Worm (Caenorhabditis elegans): ENCODE results near the gene ZK1307.4.

The ZK1307.4 gene

DNA sequence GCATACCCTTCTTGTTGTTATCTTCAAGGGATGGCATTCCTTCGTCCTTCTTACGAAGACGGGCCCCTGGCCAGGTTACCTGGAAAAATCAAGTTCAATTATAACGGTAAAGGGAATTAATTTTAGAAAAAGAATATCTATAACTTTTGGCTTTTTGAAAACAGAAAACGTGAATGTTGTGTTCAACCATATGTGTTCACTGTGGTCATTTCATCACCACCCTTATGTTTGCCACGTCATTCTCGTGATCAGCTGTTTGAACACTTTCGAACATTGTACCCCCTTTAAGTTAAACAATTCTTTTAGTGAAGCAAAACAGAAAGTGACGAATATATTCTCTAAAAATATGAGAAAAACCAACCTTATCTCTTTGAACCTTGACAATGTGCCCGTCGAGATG lies 32.8 kb downstream of the ZK1307.4 start:
- TF ChIP-seq ztf-23 (GFP tag; IDR thresholded peaks at IDR 0.05) (no peak), klf-2 (GFP tag; conservative IDR thresholded peaks at IDR 0.05) (no peak), flt-1 (GFP tag; IDR thresholded peaks at IDR 0.05) (no peak), ref-1 (GFP tag; conservative IDR thresholded peaks at IDR 0.05) (no peak), cog-1 (tag; optimal IDR thresholded peaks at IDR 0.05) (no peak), med-1 (GFP tag; optimal IDR thresholded peaks at IDR 0.05; ENCODE audit: insufficient read depth) (no peak), T22C8.4 (GFP tag; IDR thresholded peaks at IDR 0.05) (no peak)

DNA sequence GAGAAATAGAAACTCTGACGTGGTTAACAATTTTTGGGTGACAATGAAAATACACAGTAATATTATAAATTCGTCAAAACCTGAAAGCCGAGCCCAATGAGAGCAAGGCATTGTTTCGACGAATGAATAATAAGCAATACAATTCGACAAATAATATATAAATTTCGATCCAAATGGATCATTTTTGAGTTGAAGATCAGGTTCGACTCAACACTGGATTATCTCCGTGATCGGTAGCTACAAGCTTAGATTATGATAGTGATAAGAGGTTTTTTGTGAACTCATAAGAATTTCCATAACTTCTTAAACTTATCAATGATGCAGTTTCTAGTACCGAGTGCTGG lies 33.7 kb downstream of the ZK1307.4 start:
- no peak for TF ChIP-seq flt-1 (GFP tag; IDR thresholded peaks at IDR 0.05)
- TF ChIP-seq tab-1 (GFP tag; IDR thresholded peaks at IDR 0.05): no peak
- TF ChIP-seq ztf-29 (GFP tag; IDR thresholded peaks at IDR 0.05): no peak
- TF ChIP-seq ztf-23 (GFP tag; IDR thresholded peaks at IDR 0.05): no peak
- no peak for TF ChIP-seq T22C8.4 (GFP tag; IDR thresholded peaks at IDR 0.05)
- TF ChIP-seq med-1 (GFP tag; optimal IDR thresholded peaks at IDR 0.05; ENCODE audit: insufficient read depth): no peak
- TF ChIP-seq klf-2 (GFP tag; conservative IDR thresholded peaks at IDR 0.05): no peak
- TF ChIP-seq ref-1 (GFP tag; conservative IDR thresholded peaks at IDR 0.05): no peak
- TF ChIP-seq cog-1 (tag; optimal IDR thresholded peaks at IDR 0.05): no peak

DNA sequence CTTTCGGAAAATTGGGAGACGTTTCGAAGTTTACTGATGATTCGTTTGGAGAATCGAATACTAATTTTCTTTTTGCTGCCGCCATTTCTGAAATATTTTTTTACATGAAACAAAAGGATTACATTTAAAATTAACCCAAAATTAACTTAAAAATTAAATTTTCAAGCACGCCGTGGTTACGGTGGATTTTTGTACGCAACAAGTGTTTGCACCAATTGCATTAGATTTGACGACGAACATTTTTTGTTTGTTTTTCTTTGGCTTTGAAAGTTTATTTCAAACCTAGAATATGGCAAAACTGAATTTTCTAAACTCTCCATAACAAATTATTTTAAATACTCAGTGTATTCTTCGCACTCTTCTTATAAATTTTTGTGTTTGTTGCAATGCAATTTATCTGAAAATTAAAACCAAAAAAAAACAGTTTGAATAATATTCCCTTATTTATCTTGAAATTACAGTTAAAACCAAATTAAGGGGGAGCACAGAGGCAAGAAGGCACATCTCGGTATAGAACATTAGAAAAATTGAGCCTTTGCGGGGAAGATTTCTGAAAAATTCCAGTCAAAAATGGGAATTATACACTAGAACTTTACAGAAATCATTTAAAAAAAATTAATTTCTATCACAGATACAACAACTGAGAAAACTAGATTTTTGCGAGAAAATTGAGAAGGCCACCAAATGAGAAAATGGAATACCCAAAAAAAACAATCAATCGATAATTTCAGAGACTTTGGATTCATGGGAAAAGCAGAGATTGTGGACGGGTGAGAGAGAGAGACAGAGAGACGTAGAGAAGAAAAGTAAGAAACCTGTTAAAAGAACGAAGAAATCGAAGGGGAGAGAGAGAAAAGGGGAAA lies 34.3 kb downstream of the ZK1307.4 start, which contains the start of gene hal-3:
Gene hal-3, minus strand, starts transcription at position 87 of the 863 bp plus-strand sequence.
- no peak for TF ChIP-seq ref-1 (GFP tag; conservative IDR thresholded peaks at IDR 0.05)
- no peak for TF ChIP-seq tab-1 (GFP tag; IDR thresholded peaks at IDR 0.05)
- no peak for TF ChIP-seq ztf-23 (GFP tag; IDR thresholded peaks at IDR 0.05)
- TF ChIP-seq med-1 (GFP tag; optimal IDR thresholded peaks at IDR 0.05; ENCODE audit: insufficient read depth): no peak
- TF ChIP-seq T22C8.4 (GFP tag; IDR thresholded peaks at IDR 0.05): 0 out of 2 replicates have a peak, but pooled peaks have one; percentile 37
- TF ChIP-seq cog-1 (tag; optimal IDR thresholded peaks at IDR 0.05): no peak
- TF ChIP-seq klf-2 (GFP tag; conservative IDR thresholded peaks at IDR 0.05): no peak
- TF ChIP-seq ztf-29 (GFP tag; IDR thresholded peaks at IDR 0.05): no peak

DNA sequence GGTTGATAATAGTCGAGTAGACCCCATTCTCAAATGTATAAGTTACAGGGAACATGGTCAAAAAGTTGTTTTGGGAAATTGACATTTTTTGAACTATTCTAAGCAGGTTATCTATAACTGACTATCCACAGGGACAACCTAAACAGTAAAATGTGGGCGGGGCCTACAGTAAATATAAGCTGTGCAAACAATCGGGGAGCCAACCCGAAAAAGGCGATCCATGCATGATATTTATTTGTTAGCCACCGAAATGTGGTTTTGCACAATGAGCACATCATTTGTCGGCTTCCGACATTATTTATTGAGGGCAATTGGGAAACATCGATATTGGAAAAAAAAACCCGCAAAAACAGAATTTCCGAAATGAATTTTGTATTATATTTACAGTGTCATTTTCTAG lies 36.9 kb downstream of the ZK1307.4 start, which contains the start of gene hlh-6:
Gene hlh-6, minus strand, starts transcription at position 101 of the 400 bp plus-strand sequence.
- TF ChIP-seq T22C8.4 (GFP tag; IDR thresholded peaks at IDR 0.05): no peak
- no peak for TF ChIP-seq tab-1 (GFP tag; IDR thresholded peaks at IDR 0.05)
- no peak for TF ChIP-seq flt-1 (GFP tag; IDR thresholded peaks at IDR 0.05)
- no peak for TF ChIP-seq ztf-29 (GFP tag; IDR thresholded peaks at IDR 0.05)
- TF ChIP-seq med-1 (GFP tag; optimal IDR thresholded peaks at IDR 0.05; ENCODE audit: insufficient read depth): no peak
- TF ChIP-seq klf-2 (GFP tag; conservative IDR thresholded peaks at IDR 0.05): no peak

DNA sequence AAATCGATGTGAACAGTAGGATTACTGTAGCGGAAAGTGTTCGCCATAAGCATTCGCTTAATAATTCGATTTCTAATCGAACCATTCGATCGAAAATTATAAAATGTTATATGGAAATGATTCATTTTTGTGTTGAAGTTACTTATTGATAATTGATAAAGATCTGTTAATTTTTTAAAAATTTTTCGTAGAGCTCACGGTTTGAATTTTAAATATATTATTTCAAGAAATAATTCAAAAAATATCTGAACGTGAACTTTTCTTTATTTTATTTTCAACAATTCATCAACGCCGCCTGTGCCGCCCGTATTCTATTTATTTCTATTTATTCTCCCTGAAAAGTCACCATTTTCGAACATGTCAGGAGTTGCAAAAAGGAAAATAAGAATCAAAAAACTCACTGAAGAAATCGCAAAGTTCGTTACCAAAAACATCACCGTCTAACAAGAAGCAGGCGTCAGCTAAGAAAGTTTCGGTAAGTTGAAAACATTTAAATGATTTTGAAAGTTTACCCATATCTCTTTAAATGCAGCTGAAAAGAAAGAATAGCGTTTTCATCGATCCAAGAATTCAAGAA lies 40.2 kb downstream of the ZK1307.4 start, which contains the start of the genes T15H9.5 and T15H9.4:
Gene T15H9.5, minus strand, starts transcription at position 101 of the 577 bp plus-strand sequence.
Gene T15H9.4, plus strand, starts transcription at position 527 of the 577 bp plus-strand sequence.
- TF ChIP-seq cog-1 (tag; optimal IDR thresholded peaks at IDR 0.05) (no peak), klf-2 (GFP tag; conservative IDR thresholded peaks at IDR 0.05) (no peak), flt-1 (GFP tag; IDR thresholded peaks at IDR 0.05) (no peak), ref-1 (GFP tag; conservative IDR thresholded peaks at IDR 0.05) (no peak), ztf-23 (GFP tag; IDR thresholded peaks at IDR 0.05) (no peak), T22C8.4 (GFP tag; IDR thresholded peaks at IDR 0.05) (no peak), med-1 (GFP tag; optimal IDR thresholded peaks at IDR 0.05; ENCODE audit: insufficient read depth) (no peak), tab-1 (GFP tag; IDR thresholded peaks at IDR 0.05) (no peak), ztf-29 (GFP tag; IDR thresholded peaks at IDR 0.05) (no peak)

DNA sequence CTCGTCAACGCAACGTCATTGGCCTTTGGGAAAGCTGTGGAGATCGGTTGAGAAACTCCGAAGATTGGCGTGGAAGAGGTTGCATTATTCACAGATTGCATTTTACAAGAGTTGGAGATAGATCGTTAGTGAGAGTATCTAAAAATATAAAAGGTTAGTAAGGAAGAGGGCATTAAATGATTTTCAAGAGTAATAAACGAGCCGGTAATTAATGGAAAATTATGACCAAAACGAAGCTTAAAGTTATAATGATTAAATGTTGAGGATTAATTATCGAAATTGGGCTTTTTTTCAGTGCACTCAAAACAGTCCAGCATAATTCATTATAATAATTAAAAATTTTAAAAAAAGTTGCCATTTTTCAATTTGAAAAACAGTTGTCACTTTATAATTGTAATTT lies 42.3 kb downstream of the ZK1307.4 start, which contains the start of gene pap-2:
Gene pap-2, minus strand, starts transcription at position 101 of the 400 bp plus-strand sequence.
- no peak for TF ChIP-seq T22C8.4 (GFP tag; IDR thresholded peaks at IDR 0.05)
- TF ChIP-seq flt-1 (GFP tag; IDR thresholded peaks at IDR 0.05): no peak
- TF ChIP-seq ztf-23 (GFP tag; IDR thresholded peaks at IDR 0.05): no peak
- TF ChIP-seq ref-1 (GFP tag; conservative IDR thresholded peaks at IDR 0.05): no peak
- TF ChIP-seq klf-2 (GFP tag; conservative IDR thresholded peaks at IDR 0.05): no peak
- TF ChIP-seq cog-1 (tag; optimal IDR thresholded peaks at IDR 0.05): no peak
- TF ChIP-seq med-1 (GFP tag; optimal IDR thresholded peaks at IDR 0.05; ENCODE audit: insufficient read depth): no peak
- TF ChIP-seq tab-1 (GFP tag; IDR thresholded peaks at IDR 0.05): no peak
- no peak for TF ChIP-seq ztf-29 (GFP tag; IDR thresholded peaks at IDR 0.05)

DNA sequence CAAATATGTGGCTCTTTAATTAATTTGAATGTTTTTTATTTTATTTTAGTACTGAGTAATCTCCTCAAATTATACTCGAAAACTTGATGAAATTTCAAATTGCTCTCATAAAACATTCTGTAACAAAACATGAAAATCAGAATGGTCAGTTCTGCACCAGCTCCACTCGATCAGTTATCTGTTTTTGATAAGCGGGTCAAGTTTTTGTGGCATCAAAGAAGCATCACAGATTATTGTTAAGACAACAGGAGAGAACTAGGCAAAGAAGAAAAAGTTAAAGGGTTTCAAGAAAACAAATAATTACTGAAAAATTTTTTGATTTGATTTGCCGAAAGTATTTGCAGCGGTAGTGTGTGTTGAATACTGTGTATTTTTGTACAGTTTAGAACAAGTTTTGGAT lies 44.5 kb downstream of the ZK1307.4 start:
- no peak for TF ChIP-seq ref-1 (GFP tag; conservative IDR thresholded peaks at IDR 0.05)
- TF ChIP-seq klf-2 (GFP tag; conservative IDR thresholded peaks at IDR 0.05): no peak
- TF ChIP-seq tab-1 (GFP tag; IDR thresholded peaks at IDR 0.05): no peak
- TF ChIP-seq ztf-29 (GFP tag; IDR thresholded peaks at IDR 0.05): no peak
- TF ChIP-seq flt-1 (GFP tag; IDR thresholded peaks at IDR 0.05): no peak
- TF ChIP-seq med-1 (GFP tag; optimal IDR thresholded peaks at IDR 0.05; ENCODE audit: insufficient read depth): no peak
- TF ChIP-seq ztf-23 (GFP tag; IDR thresholded peaks at IDR 0.05): no peak
- no peak for TF ChIP-seq T22C8.4 (GFP tag; IDR thresholded peaks at IDR 0.05)
- TF ChIP-seq cog-1 (tag; optimal IDR thresholded peaks at IDR 0.05): no peak

DNA sequence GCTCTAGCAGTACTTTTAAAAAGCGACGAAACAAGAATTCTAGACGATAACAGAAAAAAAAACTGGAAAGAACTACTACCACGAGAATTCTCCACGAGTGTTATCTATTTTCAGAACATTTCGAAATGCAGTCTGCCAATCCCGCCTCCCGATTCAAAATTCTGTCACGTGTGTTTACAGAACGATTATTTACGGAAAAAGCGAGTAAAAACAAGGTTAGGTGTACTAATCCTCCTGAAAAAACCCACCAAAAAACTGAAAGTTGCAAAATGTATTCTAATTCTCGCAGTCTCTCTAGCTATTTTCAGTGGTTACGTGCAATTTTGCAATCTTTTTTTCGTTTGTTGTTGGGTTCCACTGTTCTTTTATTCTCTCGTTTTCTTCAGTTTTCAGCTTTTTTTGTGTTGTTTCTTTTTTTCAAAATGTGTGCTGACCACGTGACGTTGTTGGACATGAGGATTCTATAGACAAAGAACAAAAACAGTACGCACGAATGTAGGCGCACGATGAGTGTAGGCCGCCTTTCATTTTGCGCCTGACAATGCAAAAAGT lies 45.0 kb downstream of the ZK1307.4 start:
- no peak for TF ChIP-seq ztf-29 (GFP tag; IDR thresholded peaks at IDR 0.05)
- no peak for TF ChIP-seq med-1 (GFP tag; optimal IDR thresholded peaks at IDR 0.05; ENCODE audit: insufficient read depth)
- TF ChIP-seq klf-2 (GFP tag; conservative IDR thresholded peaks at IDR 0.05): no peak
- no peak for TF ChIP-seq flt-1 (GFP tag; IDR thresholded peaks at IDR 0.05)
- no peak for TF ChIP-seq tab-1 (GFP tag; IDR thresholded peaks at IDR 0.05)
- TF ChIP-seq cog-1 (tag; optimal IDR thresholded peaks at IDR 0.05): no peak
- TF ChIP-seq T22C8.4 (GFP tag; IDR thresholded peaks at IDR 0.05): no peak
- TF ChIP-seq ref-1 (GFP tag; conservative IDR thresholded peaks at IDR 0.05): no peak
- no peak for TF ChIP-seq ztf-23 (GFP tag; IDR thresholded peaks at IDR 0.05)

DNA sequence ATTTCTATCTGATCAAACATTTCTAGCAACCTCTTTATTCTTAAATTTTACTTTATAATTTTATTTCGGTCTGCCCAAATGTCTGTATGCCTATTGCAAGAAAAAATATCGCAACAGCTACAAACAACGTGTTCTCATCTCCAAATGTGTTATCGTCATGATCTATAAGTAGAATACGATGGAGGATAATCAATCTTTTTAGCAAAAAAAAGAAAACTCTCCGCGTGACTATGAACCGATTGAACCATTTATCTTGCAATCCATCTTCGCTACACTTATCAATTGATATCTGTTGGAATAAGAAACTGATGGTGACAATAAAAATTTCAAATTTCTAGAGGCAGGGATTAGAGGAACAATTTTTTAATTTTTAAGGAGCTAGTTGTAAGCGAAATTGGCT lies 45.6 kb downstream of the ZK1307.4 start:
- no peak for TF ChIP-seq ztf-23 (GFP tag; IDR thresholded peaks at IDR 0.05)
- TF ChIP-seq tab-1 (GFP tag; IDR thresholded peaks at IDR 0.05): no peak
- TF ChIP-seq flt-1 (GFP tag; IDR thresholded peaks at IDR 0.05): no peak
- TF ChIP-seq ref-1 (GFP tag; conservative IDR thresholded peaks at IDR 0.05): no peak
